Worm (Caenorhabditis elegans) whole organism, young adult: Measurements from ENCODE around the gene tbb-1.

Source experiments
- B0261.1 ChIP-seq: sonication (generic microtip); optimal IDR thresholded peaks from 2 replicates; lab custom pipeline; 2016; ENCODE audit warnings: mild to moderate bottlenecking, missing genetic modification characterization, moderate library complexity, missing compliant biosample characterization
- B0336.3 ChIP-seq: fragments of 200-800 bp; sonication (Bioruptor generic); IDR thresholded peaks from 2 replicates; pipeline ENCODE4 v1.3.6; 2022; ENCODE audit warnings: missing genetic modification characterization, missing compliant biosample characterization
- C06A6.2 ChIP-seq: fragments of 200-800 bp; sonication (Bioruptor generic); conservative IDR thresholded peaks from 2 replicates; pipeline ENCODE4 v1.3.6; 2022; ENCODE audit warnings: missing genetic modification characterization, missing compliant biosample characterization
- D2030.7 ChIP-seq: fragments of 200-800 bp; sonication (Bioruptor generic); IDR thresholded peaks from 2 replicates; pipeline ENCODE4 v1.3.6; 2022; ENCODE audit warnings: missing genetic modification reagents, missing genetic modification characterization, missing compliant biosample characterization
- F39B2.1 ChIP-seq: fragments of 200-800 bp; sonication (Bioruptor generic); IDR thresholded peaks from 2 replicates; pipeline ENCODE4 v1.3.6; 2022; ENCODE audit warnings: missing genetic modification reagents, missing genetic modification characterization, missing compliant biosample characterization
- T07F8.4 ChIP-seq: sonication (generic microtip); optimal IDR thresholded peaks from 2 replicates; lab custom pipeline; 2016; ENCODE audit warnings: mild to moderate bottlenecking, missing genetic modification characterization, moderate library complexity, missing compliant biosample characterization
- Y53F4B.3 ChIP-seq: fragments of 200-800 bp; sonication (Bioruptor generic); IDR thresholded peaks from 2 replicates; pipeline ENCODE4 v1.3.6; 2022; ENCODE audit warnings: missing genetic modification reagents, missing genetic modification characterization, missing compliant biosample characterization
- Y79H2A.3 ChIP-seq: fragments of 200-800 bp; sonication (Bioruptor generic); conservative IDR thresholded peaks from 2 replicates; pipeline ENCODE4 v1.3.6; 2022; ENCODE audit warnings: missing genetic modification reagents, missing genetic modification characterization, missing compliant biosample characterization
- Y95B8A.8 ChIP-seq: fragments of 200-800 bp; sonication (Bioruptor generic); IDR thresholded peaks from 2 replicates; pipeline ENCODE4 v1.3.6; 2022; ENCODE audit warnings: missing genetic modification reagents, missing genetic modification characterization, missing compliant biosample characterization
- ZK185.1 ChIP-seq: sonication (generic microtip); optimal IDR thresholded peaks from 2 replicates; lab custom pipeline; 2016; ENCODE audit warnings: mild to moderate bottlenecking, missing genetic modification characterization, missing compliant biosample characterization; ENCODE audit not compliant: poor library complexity, severe bottlenecking
- akir-1 ChIP-seq: fragments of 200-800 bp; sonication (Bioruptor generic); optimal IDR thresholded peaks from 2 replicates; lab custom pipeline; 2018; ENCODE audit warnings: mild to moderate bottlenecking, missing genetic modification characterization, moderate library complexity, missing compliant biosample characterization
- attf-5 ChIP-seq: fragments of 200-800 bp; sonication (Bioruptor generic); optimal IDR thresholded peaks from 2 replicates; lab custom pipeline; 2018; ENCODE audit warnings: mild to moderate bottlenecking, missing genetic modification characterization, missing compliant biosample characterization
- bed-2 ChIP-seq: fragments of 200-800 bp; sonication (Bioruptor generic); IDR thresholded peaks from 2 replicates; pipeline ENCODE4 v1.3.6; 2022; ENCODE audit warnings: missing genetic modification reagents, missing genetic modification characterization, missing compliant biosample characterization
- ccch-3 ChIP-seq: fragments of 200-800 bp; sonication (Bioruptor generic); optimal IDR thresholded peaks from 2 replicates; lab custom pipeline; 2018; ENCODE audit warnings: mild to moderate bottlenecking, missing genetic modification characterization, missing compliant biosample characterization
- ceh-100 ChIP-seq: fragments of 200-800 bp; sonication (Bioruptor generic); IDR thresholded peaks from 2 replicates; pipeline ENCODE4 v1.3.6; 2022; ENCODE audit warnings: missing genetic modification reagents, missing genetic modification characterization, missing compliant biosample characterization
- ceh-58 ChIP-seq: fragments of 200-800 bp; sonication (Bioruptor generic); IDR thresholded peaks from 2 replicates; pipeline ENCODE4 v1.3.6; 2022; ENCODE audit warnings: missing genetic modification characterization, missing compliant biosample characterization
- dpff-1 ChIP-seq: sonication (generic microtip); optimal IDR thresholded peaks from 2 replicates; lab custom pipeline; 2017; ENCODE audit warnings: mild to moderate bottlenecking, missing genetic modification characterization, missing compliant biosample characterization
- egl-18 ChIP-seq: fragments of 200-800 bp; sonication (Bioruptor generic); IDR thresholded peaks from 2 replicates; pipeline ENCODE4 v1.3.6; 2022; ENCODE audit warnings: missing genetic modification reagents, missing genetic modification characterization, missing compliant biosample characterization
- him-1 ChIP-seq: sonication (generic microtip); optimal IDR thresholded peaks from 2 replicates; lab custom pipeline; 2016; ENCODE audit warnings: missing genotype, missing genetic modification reagents, missing genetic modification characterization, missing compliant biosample characterization
- hlh-26 ChIP-seq: fragments of 200-800 bp; sonication (Bioruptor generic); conservative IDR thresholded peaks from 2 replicates; pipeline ENCODE4 v1.3.6; 2022; ENCODE audit warnings: missing genetic modification reagents, missing genetic modification characterization, missing compliant biosample characterization
- hrde-1 ChIP-seq: sonication (generic microtip); optimal IDR thresholded peaks from 2 replicates; lab custom pipeline; 2016; ENCODE audit warnings: missing genetic modification characterization, mild to moderate bottlenecking, missing compliant biosample characterization, moderate library complexity, missing genotype, missing genetic modification reagents, borderline replicate concordance
- hsf-1 ChIP-seq: fragments of 200-800 bp; sonication (Bioruptor generic); IDR thresholded peaks from 2 replicates; pipeline ENCODE4 v1.3.6; 2022; ENCODE audit warnings: missing genetic modification reagents, missing genetic modification characterization, missing compliant biosample characterization
- lin-26 ChIP-seq: fragments of 200-800 bp; sonication (Bioruptor generic); IDR thresholded peaks from 2 replicates; pipeline ENCODE4 v1.3.6; 2022; ENCODE audit warnings: missing genetic modification reagents, missing genetic modification characterization, missing compliant biosample characterization
- lin-54 ChIP-seq: fragments of 200-800 bp; sonication (Bioruptor generic); optimal IDR thresholded peaks from 2 replicates; lab custom pipeline; 2018; ENCODE audit warnings: mild to moderate bottlenecking, missing genetic modification characterization, missing compliant biosample characterization
- lir-1 ChIP-seq: fragments of 200-800 bp; sonication (Bioruptor generic); conservative IDR thresholded peaks from 2 replicates; pipeline ENCODE4 v1.3.6; 2022; ENCODE audit warnings: missing genetic modification reagents, missing genetic modification characterization, missing compliant biosample characterization
- madf-3 ChIP-seq: fragments of 200-800 bp; sonication (Bioruptor generic); IDR thresholded peaks from 2 replicates; pipeline ENCODE4 v1.3.6; 2022; ENCODE audit warnings: missing genetic modification reagents, missing genetic modification characterization, missing compliant biosample characterization
- madf-6 ChIP-seq: fragments of 200-800 bp; sonication (Bioruptor generic); IDR thresholded peaks from 2 replicates; pipeline ENCODE4 v1.3.6; 2022; ENCODE audit warnings: missing genetic modification reagents, missing genetic modification characterization, missing compliant biosample characterization
- madf-8 ChIP-seq: fragments of 200-800 bp; sonication (Bioruptor generic); conservative IDR thresholded peaks from 2 replicates; pipeline ENCODE4 v1.3.6; 2022; ENCODE audit warnings: missing genetic modification reagents, missing genetic modification characterization, missing compliant biosample characterization
- nfya-1 ChIP-seq: sonication (generic microtip); optimal IDR thresholded peaks from 2 replicates; lab custom pipeline; 2017; ENCODE audit warnings: antibody characterized with exemption, missing compliant biosample characterization, missing genetic modification characterization, borderline replicate concordance; ENCODE audit not compliant: insufficient read depth
- nfya-2 ChIP-seq: fragments of 200-800 bp; sonication (Bioruptor generic); IDR thresholded peaks from 2 replicates; pipeline ENCODE4 v1.3.6; 2022; ENCODE audit warnings: missing genetic modification reagents, missing genetic modification characterization, missing compliant biosample characterization
- nfyb-1 ChIP-seq: fragments of 200-800 bp; sonication (Bioruptor generic); IDR thresholded peaks from 2 replicates; pipeline ENCODE4 v1.3.6; 2022; ENCODE audit warnings: missing genetic modification reagents, missing genetic modification characterization, missing compliant biosample characterization
- nhr-120 ChIP-seq: fragments of 200-800 bp; sonication (Bioruptor generic); IDR thresholded peaks from 2 replicates; pipeline ENCODE4 v1.3.6; 2022; ENCODE audit warnings: missing genetic modification characterization, missing compliant biosample characterization
- nhr-179 ChIP-seq: sonication (generic microtip); optimal IDR thresholded peaks from 2 replicates; lab custom pipeline; 2016; ENCODE audit warnings: mild to moderate bottlenecking, missing genetic modification characterization, missing compliant biosample characterization
- nhr-80 ChIP-seq: sonication (generic microtip); optimal IDR thresholded peaks from 2 replicates; lab custom pipeline; 2016; ENCODE audit warnings: missing genetic modification characterization, missing compliant biosample characterization
- pbrm-1 ChIP-seq: fragments of 200-800 bp; sonication (Bioruptor generic); IDR thresholded peaks from 2 replicates; pipeline ENCODE4 v1.3.6; 2022; ENCODE audit warnings: missing genetic modification reagents, missing genetic modification characterization, missing compliant biosample characterization
- pha-4 ChIP-seq: fragments of 150-350 bp; sonication (generic microtip); optimal IDR thresholded peaks from 2 replicates; lab custom pipeline; 2014; ENCODE audit warnings: missing biosample characterization, missing genetic modification reagents, missing genetic modification characterization
- snpc-1.3 ChIP-seq: sonication (generic microtip); optimal IDR thresholded peaks from 2 replicates; lab custom pipeline; 2017; ENCODE audit warnings: missing genetic modification characterization, mild to moderate bottlenecking, missing compliant biosample characterization, antibody characterized with exemption, moderate library complexity, missing genotype, missing genetic modification reagents; ENCODE audit not compliant: insufficient read depth
- unc-130 ChIP-seq: sonication (generic microtip); optimal IDR thresholded peaks from 2 replicates; lab custom pipeline; 2016; ENCODE audit warnings: missing genetic modification reagents, missing genetic modification characterization, missing compliant biosample characterization
- zfh-2 ChIP-seq: fragments of 200-800 bp; sonication (Bioruptor generic); conservative IDR thresholded peaks from 2 replicates; pipeline ENCODE4 v1.3.6; 2022; ENCODE audit warnings: missing genetic modification reagents, missing genetic modification characterization, missing compliant biosample characterization
- ztf-18 ChIP-seq: sonication (generic microtip); optimal IDR thresholded peaks from 2 replicates; lab custom pipeline; 2016; ENCODE audit warnings: missing genotype, mild to moderate bottlenecking, missing genetic modification characterization, missing compliant biosample characterization
- ztf-28 ChIP-seq: fragments of 200-800 bp; sonication (Bioruptor generic); IDR thresholded peaks from 2 replicates; pipeline ENCODE4 v1.3.6; 2022; ENCODE audit warnings: missing genetic modification reagents, missing genetic modification characterization, missing compliant biosample characterization

tbb-1 gene

ce11 chrIII:10742382-10742860 lies at the start of gene tbb-1, which contains the start of gene rib-2 (continued):
- peak; percentile 76 for TF ChIP-seq bed-2 (GFP tag; lab: Robert Waterston, UW)
- TF ChIP-seq zfh-2 (GFP tag; lab: Robert Waterston, UW): peak; percentile 44; the same call in 1 of the 2 replicates
- TF ChIP-seq D2030.7: peak; percentile 99
- TF ChIP-seq Y79H2A.3 (GFP tag; lab: Robert Waterston, UW): peak; percentile 97
- TF ChIP-seq Y53F4B.3: peak; percentile 55
- TF ChIP-seq nfyb-1 (GFP tag; lab: Robert Waterston, UW): peak; percentile 91
- TF ChIP-seq T07F8.4 (tag; lab: Kevin White, UChicago): no peak
- peak; percentile 47; the same call in 1 of the 2 replicates for TF ChIP-seq C06A6.2 (GFP tag; lab: Robert Waterston, UW)
- peak; percentile 100 for TF ChIP-seq madf-6
- TF ChIP-seq ccch-3 (GFP tag; lab: Kevin White, UChicago): no peak
- TF ChIP-seq ceh-100 (GFP tag; lab: Robert Waterston, UW): peak; percentile 87
- peak; percentile 96 for TF ChIP-seq pbrm-1 (GFP tag; lab: Robert Waterston, UW)
- TF ChIP-seq ZK185.1 (tag; lab: Kevin White, UChicago): no peak
- no peak for TF ChIP-seq nhr-179 (tag; lab: Kevin White, UChicago)
- TF ChIP-seq lir-1 (GFP tag; lab: Robert Waterston, UW): peak; percentile 85
- no peak for TF ChIP-seq akir-1 (GFP tag; lab: Kevin White, UChicago)
- no peak for TF ChIP-seq F39B2.1
- peak; percentile 97 for TF ChIP-seq madf-3 (GFP tag; lab: Robert Waterston, UW)
- TF ChIP-seq attf-5: peak; percentile 99
- no peak for TF ChIP-seq nhr-120
- TF ChIP-seq B0261.1 (tag; lab: Kevin White, UChicago): no peak
- peak; percentile 99 for TF ChIP-seq Y95B8A.8
- peak; percentile 98 for TF ChIP-seq B0336.3 (GFP tag; lab: Robert Waterston, UW)
- TF ChIP-seq nfya-2 (GFP tag; lab: Robert Waterston, UW): peak; percentile 56; the same call in 1 of the 2 replicates
- peak; percentile 65 for TF ChIP-seq him-1 (tag; lab: Kevin White, UChicago)
- TF ChIP-seq dpff-1 (tag; lab: Kevin White, UChicago): no peak
- peak; percentile 99 for TF ChIP-seq nhr-80 (tag; lab: Kevin White, UChicago)
- TF ChIP-seq lin-26 (GFP tag; lab: Robert Waterston, UW): peak; percentile 77
- TF ChIP-seq hlh-26: no peak
- peak; percentile 99 for TF ChIP-seq lin-54 (GFP tag; lab: Kevin White, UChicago)
- peak; percentile 41 for TF ChIP-seq pha-4 (tag; lab: Kevin White, UChicago)

DNA sequence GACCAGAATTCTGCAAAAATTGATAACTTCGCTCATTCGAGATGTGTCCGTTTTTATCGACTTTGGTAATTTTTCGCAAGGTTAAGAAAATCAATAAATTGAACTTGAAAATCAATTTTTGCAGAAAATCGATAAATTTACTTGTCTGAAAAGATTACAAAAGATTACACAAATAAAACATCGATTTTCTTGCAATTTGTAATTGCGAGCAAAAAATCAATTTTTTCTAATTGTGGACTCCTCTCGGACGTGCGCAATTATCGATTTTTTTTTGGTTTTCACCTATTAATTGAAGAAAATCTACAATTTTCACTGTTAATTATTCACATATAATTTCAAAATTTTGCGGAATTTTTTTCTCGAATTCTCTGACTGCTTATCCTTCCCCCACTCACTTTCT lies 49.0 kb upstream of the tbb-1 start:
- TF ChIP-seq ztf-28 (GFP tag; lab: Robert Waterston, UW) (no peak), snpc-1.3 (tag; lab: Kevin White, UChicago) (no peak), ztf-18 (tag; lab: Kevin White, UChicago) (no peak), unc-130 (no peak), madf-8 (GFP tag; lab: Robert Waterston, UW) (no peak), lir-1 (GFP tag; lab: Robert Waterston, UW) (no peak), egl-18 (GFP tag; lab: Robert Waterston, UW) (no peak), hrde-1 (tag; lab: Kevin White, UChicago) (no peak), ceh-58 (GFP tag; lab: Robert Waterston, UW) (no peak), nfyb-1 (GFP tag; lab: Robert Waterston, UW) (no peak), nfya-1 (tag; lab: Kevin White, UChicago) (no peak), hsf-1 (no peak)
